In genomic region chrIII:10527446-10527845, ce11 we compare ENCODE assay signal across 2 worm cellular contexts.
TF ChIP-seq lines count a peak whose summit lies in the region.

No protein-coding gene starts in this region.

TF ChIP-seq in whole organism, L4 larva, 104 proteins besides CTCF, POLR2A, EP300 and RAD21:
- no peak for TF ChIP-seq lim-7 (GFP tag; IDR thresholded peaks at IDR 0.05; lab: Robert Waterston, UW)
- no peak for TF ChIP-seq mdt-29 (GFP tag; IDR thresholded peaks at IDR 0.05; lab: Robert Waterston, UW)
- TF ChIP-seq ama-1 (optimal IDR thresholded peaks at IDR 0.05; lab: Kevin White, UChicago): no peak
- no peak for TF ChIP-seq mdl-1 (tag; optimal IDR thresholded peaks at IDR 0.05; lab: Kevin White, UChicago)
- TF ChIP-seq unc-62 (GFP tag; optimal IDR thresholded peaks at IDR 0.05 in 1 of 2; lab: Kevin White, UChicago): peak in 1 of 2 experiments; percentile 53
- TF ChIP-seq unc-62 (tag; optimal IDR thresholded peaks at IDR 0.05; lab: Kevin White, UChicago): no peak
- TF ChIP-seq hlh-11 (tag; optimal IDR thresholded peaks at IDR 0.05; lab: Kevin White, UChicago): no peak
- TF ChIP-seq Y5F2A.4 (GFP tag; optimal IDR thresholded peaks at IDR 0.05; lab: Kevin White, UChicago): no peak
- TF ChIP-seq skn-1 (tag; optimal IDR thresholded peaks at IDR 0.05; lab: Kevin White, UChicago): no peak
- TF ChIP-seq lin-1 (GFP tag; IDR thresholded peaks at IDR 0.05; lab: Robert Waterston, UW): no peak
- TF ChIP-seq nhr-42 (GFP tag; IDR thresholded peaks at IDR 0.05; lab: Robert Waterston, UW): 0 out of 2 replicates have a peak, but pooled peaks have one; percentile 37
- TF ChIP-seq daf-12 (tag; optimal IDR thresholded peaks at IDR 0.05; lab: Kevin White, UChicago): no peak
- TF ChIP-seq duxl-1 (tag; optimal IDR thresholded peaks at IDR 0.05; lab: Kevin White, UChicago; ENCODE audit: poor library complexity): no peak

TF ChIP-seq in whole organism, young adult, 124 proteins besides CTCF, POLR2A, EP300 and RAD21:
- 0 out of 2 replicates have a peak, but pooled peaks have one; percentile 65 for TF ChIP-seq madf-3 (GFP tag; IDR thresholded peaks at IDR 0.05; lab: Robert Waterston, UW)
- no peak for TF ChIP-seq ets-4 (GFP tag; optimal IDR thresholded peaks at IDR 0.05; lab: Kevin White, UChicago)
